Fruit fly (Drosophila melanogaster) whole organism, wandering third instar larva: Measurements from ENCODE around the gene sl.

ENCODE experiments used
- Hr78 ChIP-seq: fragments of >200 bp; optimal IDR thresholded peaks from 2 replicates; lab custom pipeline; 2017; ENCODE audit warnings: missing biosample characterization, missing genetic modification characterization
- Myc ChIP-seq: fragments of >200 bp; optimal IDR thresholded peaks from 2 replicates; lab custom pipeline; 2017
- OdsH ChIP-seq: fragments of 200-800 bp; sonication (Bioruptor generic); optimal IDR thresholded peaks from 2 replicates; lab custom pipeline; 2016; ENCODE audit warnings: missing biosample characterization, mild to moderate bottlenecking, missing genetic modification characterization
- usp ChIP-seq: fragments of >200 bp; optimal IDR thresholded peaks from 2 replicates; lab custom pipeline; 2017; ENCODE audit warnings: missing biosample characterization, missing genetic modification characterization

dm6 chrX:16318858-16319557 is 31.1 kb upstream of the sl start:
- TF ChIP-seq Hr78 (GFP tag; lab: Kevin White, UChicago): no peak
- peak; percentile 33 for TF ChIP-seq OdsH (GFP tag; lab: Kevin White, UChicago)
- TF ChIP-seq Myc (lab: Kevin White, UChicago): no peak
- TF ChIP-seq usp: no peak
